Fruit fly (Drosophila melanogaster): ENCODE results near the gene CG11756.
A peak's percentile ranks its signal among the peaks of the same experiment; 100 is the strongest.

The CG11756 gene

dm6 chrX:11325175-11325768, 22.6 kb upstream of the CG11756 start, which contains the start of gene Gapvd1 (continued):
- TF ChIP-seq hkb (optimal IDR thresholded peaks at IDR 0.05): no peak
- no peak for TF ChIP-seq hkb (GFP tag; IDR thresholded peaks at IDR 0.05)
- peak; percentile 44 for TF ChIP-seq CG32532 (GFP tag; IDR thresholded peaks at IDR 0.05)
- no peak for TF ChIP-seq NfI (GFP tag; optimal IDR thresholded peaks at IDR 0.05)
- TF ChIP-seq Bgb (GFP tag; IDR thresholded peaks at IDR 0.05; ENCODE audit: partially characterized antibody): peak; percentile 89
- no peak for TF ChIP-seq CG4404 (GFP tag; IDR thresholded peaks at IDR 0.05)
- TF ChIP-seq CG15696 (tag; optimal IDR thresholded peaks at IDR 0.05): no peak
- no peak for TF ChIP-seq wek (GFP tag; optimal IDR thresholded peaks at IDR 0.05)
- peak; percentile 28 for TF ChIP-seq Dp (GFP tag; optimal IDR thresholded peaks at IDR 0.05)
- 0 out of 2 replicates have a peak, but pooled peaks have one; percentile 15 for TF ChIP-seq CG3847 (GFP tag; IDR thresholded peaks at IDR 0.05)
- no peak for TF ChIP-seq CG30431 (GFP tag; optimal IDR thresholded peaks at IDR 0.05)
- no peak for TF ChIP-seq CG5180 (GFP tag; optimal IDR thresholded peaks at IDR 0.05)
- TF ChIP-seq lab (GFP tag; optimal IDR thresholded peaks at IDR 0.05): no peak
- peak; percentile 46 for TF ChIP-seq Rfx (GFP tag; IDR thresholded peaks at IDR 0.05)
- peak; percentile 44; the same call in 1 of the 2 replicates for TF ChIP-seq slbo (GFP tag; IDR thresholded peaks at IDR 0.05)
- TF ChIP-seq Aef1 (GFP tag; IDR thresholded peaks at IDR 0.05): peak; percentile 62; the same call in 2 of the 3 replicates
- no peak for TF ChIP-seq CG11085 (GFP tag; IDR thresholded peaks at IDR 0.05)
- TF ChIP-seq Hmx (GFP tag; optimal IDR thresholded peaks at IDR 0.05): no peak
- no peak for TF ChIP-seq unpg (GFP tag; optimal IDR thresholded peaks at IDR 0.05)
- TF ChIP-seq fd96Cb (tag; optimal IDR thresholded peaks at IDR 0.05): no peak
- TF ChIP-seq aop (GFP tag; IDR thresholded peaks at IDR 0.05): no peak
- TF ChIP-seq caup (GFP tag; optimal IDR thresholded peaks at IDR 0.05; ENCODE audit: severe bottlenecking): no peak
- peak; percentile 2 for TF ChIP-seq CG3163 (GFP tag; optimal IDR thresholded peaks at IDR 0.05)
- no peak for TF ChIP-seq seq (GFP tag; IDR thresholded peaks at IDR 0.05)
- TF ChIP-seq Dref (GFP tag; IDR thresholded peaks at IDR 0.05): peak; percentile 94
- peak; percentile 84 for TF ChIP-seq knrl (GFP tag; IDR thresholded peaks at IDR 0.05; ENCODE audit: partially characterized antibody)
- TF ChIP-seq CG17612 (GFP tag; IDR thresholded peaks at IDR 0.05): no peak
- TF ChIP-seq PHDP (tag; optimal IDR thresholded peaks at IDR 0.05): no peak
- TF ChIP-seq CG11398 (GFP tag; optimal IDR thresholded peaks at IDR 0.05): no peak
- peak; percentile 67 for TF ChIP-seq CG15514 (GFP tag; optimal IDR thresholded peaks at IDR 0.05)
- TF ChIP-seq az2 (GFP tag; optimal IDR thresholded peaks at IDR 0.05): no peak
- TF ChIP-seq HmgD (GFP tag; optimal IDR thresholded peaks at IDR 0.05): peak; percentile 65
- no peak for TF ChIP-seq rib (GFP tag; IDR thresholded peaks at IDR 0.05)
- no peak for TF ChIP-seq tio (GFP tag; optimal IDR thresholded peaks at IDR 0.05)
- no peak for TF ChIP-seq CG8944 (GFP tag; optimal IDR thresholded peaks at IDR 0.05)
- TF ChIP-seq sr (GFP tag; IDR thresholded peaks at IDR 0.05): no peak
- TF ChIP-seq Atf-2 (GFP tag; optimal IDR thresholded peaks at IDR 0.05): no peak
- TF ChIP-seq kni (GFP tag; optimal IDR thresholded peaks at IDR 0.05): no peak
- TF ChIP-seq tin (GFP tag; optimal IDR thresholded peaks at IDR 0.05): no peak
- TF ChIP-seq CG8290 (GFP tag; optimal IDR thresholded peaks at IDR 0.05): no peak
- TF ChIP-seq CG8290 (tag; optimal IDR thresholded peaks at IDR 0.05): peak in 1 of 2 experiments; percentile 46
- peak; percentile 9 for TF ChIP-seq grau (tag; optimal IDR thresholded peaks at IDR 0.05)
- TF ChIP-seq Taf1 (GFP tag; IDR thresholded peaks at IDR 0.05): no peak
- peak; percentile 36 for TF ChIP-seq CG13624 (GFP tag; optimal IDR thresholded peaks at IDR 0.05)
- no peak for TF ChIP-seq CG11504 (tag; optimal IDR thresholded peaks at IDR 0.05)
- TF ChIP-seq Oli (tag; optimal IDR thresholded peaks at IDR 0.05): no peak
- TF ChIP-seq NK7.1 (GFP tag; optimal IDR thresholded peaks at IDR 0.05): no peak
- 0 out of 3 replicates have a peak, but pooled peaks have one; percentile 18 for TF ChIP-seq ken (GFP tag; IDR thresholded peaks at IDR 0.05)
- TF ChIP-seq gcm2 (GFP tag; optimal IDR thresholded peaks at IDR 0.05): no peak
- no peak for TF ChIP-seq otp (GFP tag; IDR thresholded peaks at IDR 0.05)
- peak; percentile 41 for TF ChIP-seq CG12299 (tag; optimal IDR thresholded peaks at IDR 0.05)
